Worm (Caenorhabditis elegans) whole organism, early embryonic: ENCODE measurements around the gene hsp-6.

ENCODE experiments used
- B0310.2 ChIP-seq: sonication (generic microtip); optimal IDR thresholded peaks from 2 replicates; lab custom pipeline; 2016; ENCODE audit warnings: mild to moderate bottlenecking, missing genetic modification characterization, missing compliant biosample characterization
- F13C5.2 ChIP-seq: sonication (generic microtip); optimal IDR thresholded peaks from 2 replicates; lab custom pipeline; 2017; ENCODE audit warnings: mild to moderate bottlenecking, missing genetic modification characterization, inconsistent platforms, missing compliant biosample characterization
- aly-1 ChIP-seq: sonication (generic microtip); optimal IDR thresholded peaks from 2 replicates; lab custom pipeline; 2016; ENCODE audit warnings: missing genetic modification characterization, missing compliant biosample characterization
- ama-1 ChIP-seq: fragments of 150-350 bp; optimal IDR thresholded peaks from 2 replicates; lab custom pipeline; 2014
- ceh-13 ChIP-seq: fragments of 200-800 bp; sonication (Bioruptor generic); optimal IDR thresholded peaks from 2 replicates; lab custom pipeline; 2018; ENCODE audit warnings: mild to moderate bottlenecking, missing genetic modification characterization, missing compliant biosample characterization
- ceh-36 ChIP-seq: sonication (generic microtip); optimal IDR thresholded peaks from 2 replicates; lab custom pipeline; 2016; ENCODE audit warnings: missing genetic modification characterization, inconsistent platforms, missing compliant biosample characterization
- ets-7 ChIP-seq: sonication (generic microtip); optimal IDR thresholded peaks from 2 replicates; lab custom pipeline; 2016; ENCODE audit warnings: missing genotype, missing genetic modification characterization, missing compliant biosample characterization
- flt-1 ChIP-seq: fragments of 200-800 bp; sonication (Bioruptor generic); IDR thresholded peaks from 2 replicates; pipeline ENCODE4 v1.3.6; 2022; ENCODE audit warnings: missing genetic modification characterization, missing compliant biosample characterization
- hmbx-1 ChIP-seq: sonication (generic microtip); optimal IDR thresholded peaks from 2 replicates; lab custom pipeline; 2016; ENCODE audit warnings: mild to moderate bottlenecking, missing genetic modification characterization, missing compliant biosample characterization
- hmg-4 ChIP-seq: fragments of 200-800 bp; sonication (Bioruptor generic); optimal IDR thresholded peaks from 2 replicates; lab custom pipeline; 2018; ENCODE audit warnings: mild to moderate bottlenecking, missing genetic modification characterization, missing compliant biosample characterization
- hnd-1 ChIP-seq: sonication (generic microtip); optimal IDR thresholded peaks from 2 replicates; lab custom pipeline; 2016; ENCODE audit warnings: missing genetic modification characterization, missing compliant biosample characterization
- pes-1 ChIP-seq: fragments of 200-800 bp; sonication (Bioruptor generic); IDR thresholded peaks from 2 replicates; pipeline ENCODE4 v1.3.6; 2022; ENCODE audit warnings: missing genetic modification reagents, missing genetic modification characterization, missing compliant biosample characterization
- scrt-1 ChIP-seq: fragments of 200-800 bp; sonication (Bioruptor generic); IDR thresholded peaks from 2 replicates; pipeline ENCODE4 v1.3.6; 2022; ENCODE audit warnings: missing genetic modification characterization, missing compliant biosample characterization
- sea-1 ChIP-seq: fragments of 200-800 bp; sonication (Bioruptor generic); conservative IDR thresholded peaks from 2 replicates; pipeline ENCODE4 v1.3.6; 2022; ENCODE audit warnings: missing genetic modification characterization, missing compliant biosample characterization
- tbx-11 ChIP-seq: fragments of 200-800 bp; sonication (Bioruptor generic); IDR thresholded peaks from 2 replicates; pipeline ENCODE4 v1.3.6; 2022; ENCODE audit warnings: missing genetic modification characterization, missing compliant biosample characterization
- tbx-37 ChIP-seq: fragments of 200-800 bp; sonication (Bioruptor generic); conservative IDR thresholded peaks from 2 replicates; pipeline ENCODE4 v1.3.6; 2022; ENCODE audit warnings: missing genetic modification reagents, missing genetic modification characterization, missing compliant biosample characterization
- tra-4 ChIP-seq: sonication (generic microtip); optimal IDR thresholded peaks from 2 replicates; lab custom pipeline; 2017; ENCODE audit warnings: missing genetic modification characterization, missing compliant biosample characterization

Gene hsp-6

DNA sequence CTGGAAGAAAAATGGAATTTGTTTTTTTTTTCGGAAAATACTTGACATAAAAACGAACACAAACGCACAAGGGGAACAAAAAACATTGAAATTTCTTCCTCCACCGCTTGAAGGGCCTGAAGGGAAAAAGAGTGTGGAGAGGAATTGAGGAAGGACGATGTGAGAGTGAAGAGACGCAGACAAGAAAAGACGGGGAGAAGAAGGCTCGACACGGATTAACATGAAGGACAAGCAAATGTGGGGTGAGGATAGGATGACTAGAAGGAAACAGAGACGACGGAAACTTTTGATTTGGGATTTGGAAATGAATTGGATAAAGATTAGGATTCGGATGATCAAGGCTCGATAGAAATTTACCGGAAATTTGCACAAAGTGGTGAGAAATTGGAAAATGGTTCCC is 34.0 kb upstream of the hsp-6 start:
- TF ChIP-seq aly-1 (tag; lab: Kevin White, UChicago), result no peak
- no peak for TF ChIP-seq hnd-1 (tag; lab: Kevin White, UChicago)
- TF ChIP-seq hmg-4 (GFP tag; lab: Kevin White, UChicago), result no peak
- TF ChIP-seq scrt-1 (GFP tag; lab: Robert Waterston, UW), result no peak
- TF ChIP-seq ets-7 (tag; lab: Kevin White, UChicago), result no peak
- TF ChIP-seq tbx-11 (GFP tag; lab: Robert Waterston, UW), result no peak
- TF ChIP-seq sea-1 (GFP tag; lab: Robert Waterston, UW), result no peak
- no peak for TF ChIP-seq pes-1 (GFP tag; lab: Robert Waterston, UW)
- TF ChIP-seq ama-1 (lab: Kevin White, UChicago), result no peak
- no peak for TF ChIP-seq ceh-13 (GFP tag; lab: Kevin White, UChicago)
- peak; percentile 41 for TF ChIP-seq F13C5.2 (tag; lab: Kevin White, UChicago)
- TF ChIP-seq ceh-36, result peak; percentile 1
- TF ChIP-seq B0310.2, result no peak

ce11 chrV:4857561-4857960 is 31.0 kb upstream of the hsp-6 start:
- TF ChIP-seq flt-1 (GFP tag; lab: Robert Waterston, UW), result no peak
- TF ChIP-seq hmg-4 (GFP tag; lab: Kevin White, UChicago), result no peak
- no peak for TF ChIP-seq tbx-11 (GFP tag; lab: Robert Waterston, UW)
- TF ChIP-seq ama-1 (lab: Kevin White, UChicago), result no peak
- no peak for TF ChIP-seq sea-1 (GFP tag; lab: Robert Waterston, UW)
- no peak for TF ChIP-seq hmbx-1 (tag; lab: Kevin White, UChicago)
- TF ChIP-seq scrt-1 (GFP tag; lab: Robert Waterston, UW), result no peak
- TF ChIP-seq ceh-13 (GFP tag; lab: Kevin White, UChicago), result no peak
- TF ChIP-seq hnd-1 (tag; lab: Kevin White, UChicago), result no peak
- TF ChIP-seq B0310.2, result no peak
- TF ChIP-seq ceh-36, result no peak
- TF ChIP-seq tra-4 (tag; lab: Kevin White, UChicago), result no peak
- TF ChIP-seq F13C5.2 (tag; lab: Kevin White, UChicago), result no peak
- no peak for TF ChIP-seq tbx-37 (GFP tag; lab: Robert Waterston, UW)
- no peak for TF ChIP-seq ets-7 (tag; lab: Kevin White, UChicago)
- no peak for TF ChIP-seq pes-1 (GFP tag; lab: Robert Waterston, UW)
- no peak for TF ChIP-seq aly-1 (tag; lab: Kevin White, UChicago)

DNA sequence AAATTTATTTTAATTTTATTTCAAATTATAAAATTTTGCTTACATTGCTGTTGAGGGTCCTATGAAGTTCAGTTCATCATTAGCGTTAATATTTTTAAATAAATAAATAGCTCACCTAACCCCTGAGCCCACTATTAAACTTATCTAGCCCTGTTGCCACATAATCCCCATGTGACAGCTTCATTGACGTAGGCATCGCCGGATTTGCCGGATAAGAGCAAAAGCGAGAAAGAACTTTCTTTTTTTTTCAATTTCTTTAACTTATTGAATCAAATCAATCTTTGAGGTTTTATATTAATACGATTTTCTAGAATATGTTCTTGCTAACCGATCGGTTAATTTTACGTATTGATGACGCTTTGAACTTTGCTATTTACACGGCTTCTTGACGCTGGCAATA is 25.4 kb upstream of the hsp-6 start:
- no peak for TF ChIP-seq hmg-4 (GFP tag; lab: Kevin White, UChicago)
- no peak for TF ChIP-seq ama-1 (lab: Kevin White, UChicago)
- TF ChIP-seq ceh-13 (GFP tag; lab: Kevin White, UChicago), result no peak
- TF ChIP-seq sea-1 (GFP tag; lab: Robert Waterston, UW), result no peak
- no peak for TF ChIP-seq scrt-1 (GFP tag; lab: Robert Waterston, UW)
- no peak for TF ChIP-seq pes-1 (GFP tag; lab: Robert Waterston, UW)
- TF ChIP-seq aly-1 (tag; lab: Kevin White, UChicago), result no peak
- no peak for TF ChIP-seq flt-1 (GFP tag; lab: Robert Waterston, UW)
- TF ChIP-seq ets-7 (tag; lab: Kevin White, UChicago), result no peak

- TF ChIP-seq scrt-1 (GFP tag; lab: Robert Waterston, UW) (no peak), hnd-1 (tag; lab: Kevin White, UChicago) (no peak), tra-4 (tag; lab: Kevin White, UChicago) (no peak), tbx-11 (GFP tag; lab: Robert Waterston, UW) (no peak), aly-1 (tag; lab: Kevin White, UChicago) (no peak), F13C5.2 (tag; lab: Kevin White, UChicago) (no peak), ets-7 (tag; lab: Kevin White, UChicago) (no peak)
Observed at ce11 chrV:4851138-4851537, 24.6 kb upstream of the hsp-6 start, which contains the start of gene nex-4. Gene nex-4 (plus strand): TSS chrV:4851438.

DNA sequence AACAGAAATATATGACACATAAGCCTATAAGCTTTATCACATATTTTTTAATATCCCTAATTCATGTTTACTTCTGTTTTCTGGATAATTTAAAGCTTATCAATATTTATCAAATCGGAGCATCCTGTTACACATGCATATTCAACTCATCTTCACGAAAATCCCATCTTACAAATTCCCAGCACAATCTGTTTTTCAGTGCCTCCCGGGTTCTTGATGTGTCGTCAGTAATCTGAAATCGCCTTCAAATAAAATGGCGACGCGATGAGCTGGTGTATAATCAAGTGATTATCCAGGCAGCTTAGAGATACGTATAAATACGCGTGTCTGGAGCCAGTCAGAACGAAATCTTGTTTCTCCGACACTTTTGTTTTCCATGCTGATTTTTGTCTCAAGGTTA is 23.9 kb upstream of the hsp-6 start:
- no peak for TF ChIP-seq ceh-13 (GFP tag; lab: Kevin White, UChicago)
- no peak for TF ChIP-seq hmg-4 (GFP tag; lab: Kevin White, UChicago)
- TF ChIP-seq F13C5.2 (tag; lab: Kevin White, UChicago), result no peak
- TF ChIP-seq ceh-36, result no peak
- no peak for TF ChIP-seq ets-7 (tag; lab: Kevin White, UChicago)
- TF ChIP-seq tra-4 (tag; lab: Kevin White, UChicago), result no peak
- TF ChIP-seq B0310.2, result no peak
- no peak for TF ChIP-seq tbx-11 (GFP tag; lab: Robert Waterston, UW)
- no peak for TF ChIP-seq tbx-37 (GFP tag; lab: Robert Waterston, UW)
- no peak for TF ChIP-seq flt-1 (GFP tag; lab: Robert Waterston, UW)
- TF ChIP-seq pes-1 (GFP tag; lab: Robert Waterston, UW), result no peak
- no peak for TF ChIP-seq aly-1 (tag; lab: Kevin White, UChicago)
- TF ChIP-seq sea-1 (GFP tag; lab: Robert Waterston, UW), result no peak
- TF ChIP-seq hmbx-1 (tag; lab: Kevin White, UChicago), result no peak
- no peak for TF ChIP-seq scrt-1 (GFP tag; lab: Robert Waterston, UW)
- no peak for TF ChIP-seq hnd-1 (tag; lab: Kevin White, UChicago)
- TF ChIP-seq ama-1 (lab: Kevin White, UChicago), result no peak

- TF ChIP-seq ets-7 (tag; lab: Kevin White, UChicago) (no peak), F13C5.2 (tag; lab: Kevin White, UChicago) (no peak), tbx-11 (GFP tag; lab: Robert Waterston, UW) (no peak), ama-1 (lab: Kevin White, UChicago) (no peak), scrt-1 (GFP tag; lab: Robert Waterston, UW) (no peak), hmbx-1 (tag; lab: Kevin White, UChicago) (no peak), tra-4 (tag; lab: Kevin White, UChicago) (no peak), hmg-4 (GFP tag; lab: Kevin White, UChicago) (no peak), sea-1 (GFP tag; lab: Robert Waterston, UW) (no peak), tbx-37 (GFP tag; lab: Robert Waterston, UW) (no peak), hnd-1 (tag; lab: Kevin White, UChicago) (no peak), aly-1 (tag; lab: Kevin White, UChicago) (no peak), ceh-13 (GFP tag; lab: Kevin White, UChicago) (no peak), flt-1 (GFP tag; lab: Robert Waterston, UW) (no peak), pes-1 (GFP tag; lab: Robert Waterston, UW) (no peak), B0310.2 (no peak), ceh-36 (no peak)
Observed at ce11 chrV:4847424-4847823, 20.9 kb upstream of the hsp-6 start, which contains the start of gene abhd-5.1. Gene abhd-5.1 (plus strand): TSS chrV:4847653.
